Fruit fly (Drosophila melanogaster): ENCODE data around the gene Sas10.

Gene Sas10

DNA sequence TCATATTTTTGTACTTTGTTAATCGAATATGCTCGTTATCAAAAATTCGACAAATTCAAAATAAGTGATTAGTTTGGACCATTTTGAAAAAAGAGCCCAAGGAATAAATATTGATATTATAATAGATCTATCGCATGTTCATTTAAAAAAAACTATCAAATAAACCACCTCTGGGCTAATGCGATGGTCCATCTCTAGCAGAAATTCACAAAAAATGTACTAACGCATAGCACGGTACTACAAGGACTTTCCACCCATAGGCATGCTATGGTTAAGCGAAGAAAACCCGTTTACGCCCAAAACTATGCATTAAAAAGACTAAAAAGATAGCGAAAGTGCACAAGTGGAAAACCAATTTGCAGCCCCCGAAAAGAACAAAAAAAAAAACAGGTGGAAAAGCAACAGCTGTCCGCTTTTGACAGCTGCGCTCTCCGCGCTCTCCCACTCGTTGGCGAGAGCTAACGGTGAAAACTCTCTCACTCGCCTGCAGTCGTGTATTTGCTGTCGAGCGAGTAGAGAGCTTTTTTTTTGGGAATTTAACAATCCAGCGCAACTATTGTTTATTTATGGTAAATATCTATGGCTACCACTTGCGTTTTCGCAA is 15.2 kb downstream of the Sas10 start, which contains the start of gene CanB (continued):
- TF ChIP-seq unpg (GFP tag; optimal IDR thresholded peaks at IDR 0.05) (no peak), pho (GFP tag; optimal IDR thresholded peaks at IDR 0.05) (no peak), nerfin-1 (tag; optimal IDR thresholded peaks at IDR 0.05) (peak; percentile 39), CG2712 (tag; optimal IDR thresholded peaks at IDR 0.05) (peak; percentile 6), psq (GFP tag; optimal IDR thresholded peaks at IDR 0.05) (no peak), CG5953 (GFP tag; IDR thresholded peaks at IDR 0.05) (no peak), yki (optimal IDR thresholded peaks at IDR 0.05) (no peak), CG32532 (GFP tag; IDR thresholded peaks at IDR 0.05) (0 out of 2 replicates have a peak, but pooled peaks have one; percentile 11), knrl (GFP tag; IDR thresholded peaks at IDR 0.05; ENCODE audit: partially characterized antibody) (peak; percentile 70), Sox102F (GFP tag; optimal IDR thresholded peaks at IDR 0.05) (peak; percentile 23), slp2 (GFP tag; optimal IDR thresholded peaks at IDR 0.05) (no peak), CG6272 (GFP tag; IDR thresholded peaks at IDR 0.05) (no peak), dmrt11E (tag; optimal IDR thresholded peaks at IDR 0.05) (no peak), Mad (GFP tag; optimal IDR thresholded peaks at IDR 0.05) (no peak), Lim3 (GFP tag; IDR thresholded peaks at IDR 0.05) (no peak), CG8281 (tag; optimal IDR thresholded peaks at IDR 0.05) (no peak), ken (GFP tag; IDR thresholded peaks at IDR 0.05) (no peak), Usf (GFP tag; optimal IDR thresholded peaks at IDR 0.05) (no peak), twi (tag; optimal IDR thresholded peaks at IDR 0.05) (no peak), CG17385 (GFP tag; optimal IDR thresholded peaks at IDR 0.05) (no peak), cg (GFP tag; optimal IDR thresholded peaks at IDR 0.05) (no peak), CHES-1-like (GFP tag; optimal IDR thresholded peaks at IDR 0.05) (no peak), CG12744 (GFP tag; optimal IDR thresholded peaks at IDR 0.05) (peak; percentile 42), CG1602 (GFP tag; optimal IDR thresholded peaks at IDR 0.05) (no peak), BtbVII (GFP tag; optimal IDR thresholded peaks at IDR 0.05) (no peak), Spps (tag; optimal IDR thresholded peaks at IDR 0.05) (no peak), B-H1 (GFP tag; IDR thresholded peaks at IDR 0.05) (no peak), ewg (GFP tag; optimal IDR thresholded peaks at IDR 0.05) (peak; percentile 55), CG3281 (GFP tag; optimal IDR thresholded peaks at IDR 0.05) (no peak), Blimp-1 (GFP tag; optimal IDR thresholded peaks at IDR 0.05) (peak; percentile 66), CG31365 (tag; optimal IDR thresholded peaks at IDR 0.05) (no peak), dpn (GFP tag; optimal IDR thresholded peaks at IDR 0.05) (no peak), CG10147 (GFP tag; optimal IDR thresholded peaks at IDR 0.05) (no peak), hkb (optimal IDR thresholded peaks at IDR 0.05) (no peak), hkb (GFP tag; IDR thresholded peaks at IDR 0.05) (0 out of 2 replicates have a peak, but pooled peaks have one; percentile 28), Lpt (GFP tag; optimal IDR thresholded peaks at IDR 0.05) (no peak), prd (optimal IDR thresholded peaks at IDR 0.05) (no peak), prd (GFP tag; IDR thresholded peaks at IDR 0.05) (0 out of 3 replicates have a peak, but pooled peaks have one; percentile 36), ttk (GFP tag; IDR thresholded peaks at IDR 0.05) (no peak), Tbp (GFP tag; optimal IDR thresholded peaks at IDR 0.05) (no peak), onecut (GFP tag; IDR thresholded peaks at IDR 0.05) (no peak), ac (GFP tag; optimal IDR thresholded peaks at IDR 0.05) (no peak), HmgD (GFP tag; optimal IDR thresholded peaks at IDR 0.05) (no peak), CG3726 (GFP tag; IDR thresholded peaks at IDR 0.05) (no peak), CG17328 (GFP tag; IDR thresholded peaks at IDR 0.05) (0 out of 2 replicates have a peak, but pooled peaks have one; percentile 35), CG3407 (GFP tag; optimal IDR thresholded peaks at IDR 0.05) (no peak), dm (GFP tag; optimal IDR thresholded peaks at IDR 0.05) (no peak), az2 (GFP tag; optimal IDR thresholded peaks at IDR 0.05) (peak; percentile 7), corto (GFP tag; optimal IDR thresholded peaks at IDR 0.05) (no peak), CG10654 (GFP tag; optimal IDR thresholded peaks at IDR 0.05) (no peak), CG13894 (tag; optimal IDR thresholded peaks at IDR 0.05) (no peak), HLH54F (GFP tag; optimal IDR thresholded peaks at IDR 0.05) (no peak)

Measured in whole organism, embryonic.